Worm (Caenorhabditis elegans) whole organism, young adult: Measurements from ENCODE around the gene C50D2.1.

Experiments
- madf-8 ChIP-seq: fragments of 200-800 bp; sonication (Bioruptor generic); conservative IDR thresholded peaks from 2 replicates; pipeline ENCODE4 v1.3.6; 2022; ENCODE audit warnings: missing genetic modification reagents, missing genetic modification characterization, missing compliant biosample characterization
- unc-62 ChIP-seq: fragments of 150-350 bp; optimal IDR thresholded peaks from 2 replicates; lab custom pipeline; 2014; ENCODE audit warnings: missing biosample characterization, missing genetic modification reagents, missing genetic modification characterization
- ztf-6 ChIP-seq: fragments of 200-800 bp; sonication (Bioruptor generic); IDR thresholded peaks from 2 replicates; pipeline ENCODE4 v1.3.6; 2022; ENCODE audit warnings: missing genetic modification reagents, missing genetic modification characterization, missing compliant biosample characterization

- TF ChIP-seq madf-8 (GFP tag; lab: Robert Waterston, UW) (no peak), ztf-6 (GFP tag; lab: Robert Waterston, UW) (no peak), unc-62 (GFP tag; lab: Kevin White, UChicago) (no peak)
Measured at ce11 chrII:159294-159922, 48.0 kb downstream of the C50D2.1 start.
